Worm (Caenorhabditis elegans): ENCODE measurements around the gene str-3.

Gene str-3

ce11 chrIV:11082789-11083235 lies 17.4 kb downstream of the str-3 start:
- TF ChIP-seq ahr-1 (tag; optimal IDR thresholded peaks at IDR 0.05), result no peak
- TF ChIP-seq eyg-1 (tag; optimal IDR thresholded peaks at IDR 0.05), result peak; percentile 27
- peak; percentile 93 for TF ChIP-seq pros-1 (tag; optimal IDR thresholded peaks at IDR 0.05)
- TF ChIP-seq dmd-4 (tag; optimal IDR thresholded peaks at IDR 0.05; ENCODE audit: borderline replicate concordance), result no peak
- TF ChIP-seq sdc-2 (tag; optimal IDR thresholded peaks at IDR 0.05), result peak; percentile 43
- TF ChIP-seq syd-9 (tag; optimal IDR thresholded peaks at IDR 0.05), result peak; percentile 67
- no peak for TF ChIP-seq pha-2 (tag; optimal IDR thresholded peaks at IDR 0.05)
- TF ChIP-seq ceh-18 (tag; optimal IDR thresholded peaks at IDR 0.05), result peak; percentile 94
- no peak for TF ChIP-seq npax-4 (tag; optimal IDR thresholded peaks at IDR 0.05)
- peak; percentile 40 for TF ChIP-seq C08G9.2 (tag; optimal IDR thresholded peaks at IDR 0.05)
- peak; percentile 97 for TF ChIP-seq hlh-30 (tag; optimal IDR thresholded peaks at IDR 0.05; ENCODE audit: insufficient read depth)
- peak; percentile 94 for TF ChIP-seq tbx-2 (tag; optimal IDR thresholded peaks at IDR 0.05)
- no peak for TF ChIP-seq fkh-10 (GFP tag; optimal IDR thresholded peaks at IDR 0.05)
- TF ChIP-seq F13H6.1 (tag; optimal IDR thresholded peaks at IDR 0.05), result peak; percentile 42
- TF ChIP-seq rnt-1 (tag; optimal IDR thresholded peaks at IDR 0.05), result peak; percentile 84
- no peak for TF ChIP-seq nhr-232 (tag; optimal IDR thresholded peaks at IDR 0.05)
- TF ChIP-seq unc-55 (GFP tag; optimal IDR thresholded peaks at IDR 0.05), result peak; percentile 85
- TF ChIP-seq ets-4 (tag; optimal IDR thresholded peaks at IDR 0.05), result peak; percentile 75
- TF ChIP-seq hlh-13 (GFP tag; optimal IDR thresholded peaks at IDR 0.05), result no peak
- TF ChIP-seq ref-2 (tag; optimal IDR thresholded peaks at IDR 0.05), result peak; percentile 75
- TF ChIP-seq K09A11.1 (tag; optimal IDR thresholded peaks at IDR 0.05; ENCODE audit: insufficient read depth), result no peak
- TF ChIP-seq ceh-14 (tag; optimal IDR thresholded peaks at IDR 0.05), result peak; percentile 82
- TF ChIP-seq fkh-6 (tag; optimal IDR thresholded peaks at IDR 0.05), result peak; percentile 24
- TF ChIP-seq ceh-48 (tag; optimal IDR thresholded peaks at IDR 0.05), result peak; percentile 91
- TF ChIP-seq madf-2 (tag; optimal IDR thresholded peaks at IDR 0.05), result peak; percentile 60
- TF ChIP-seq unc-42 (tag; optimal IDR thresholded peaks at IDR 0.05), result peak; percentile 96
- TF ChIP-seq lim-6 (tag; optimal IDR thresholded peaks at IDR 0.05), result peak; percentile 56
- TF ChIP-seq ceh-2 (tag; optimal IDR thresholded peaks at IDR 0.05), result peak; percentile 81
- peak; percentile 27 for TF ChIP-seq hlh-6 (tag; optimal IDR thresholded peaks at IDR 0.05)
- TF ChIP-seq Y22D7AL.16 (tag; optimal IDR thresholded peaks at IDR 0.05), result no peak
- peak; percentile 97 for TF ChIP-seq nfya-1 (tag; optimal IDR thresholded peaks at IDR 0.05)
- TF ChIP-seq pqm-1 (tag; optimal IDR thresholded peaks at IDR 0.05), result peak; percentile 73
- TF ChIP-seq ztf-16 (tag; optimal IDR thresholded peaks at IDR 0.05), result peak; percentile 54
- TF ChIP-seq gmeb-2 (tag; optimal IDR thresholded peaks at IDR 0.05), result no peak
- peak; percentile 66 for TF ChIP-seq hlh-8 (tag; optimal IDR thresholded peaks at IDR 0.05)
- no peak for TF ChIP-seq pat-9 (tag; optimal IDR thresholded peaks at IDR 0.05)
- peak; percentile 95 for TF ChIP-seq ceh-34 (tag; optimal IDR thresholded peaks at IDR 0.05)
- peak; percentile 83 for TF ChIP-seq dve-1 (tag; optimal IDR thresholded peaks at IDR 0.05)
- TF ChIP-seq ceh-30 (tag; optimal IDR thresholded peaks at IDR 0.05), result peak; percentile 79
- peak; percentile 18 for TF ChIP-seq mec-3 (tag; optimal IDR thresholded peaks at IDR 0.05; ENCODE audit: borderline replicate concordance)
- TF ChIP-seq sox-4 (tag; optimal IDR thresholded peaks at IDR 0.05), result no peak
- peak; percentile 45 for TF ChIP-seq fax-1 (tag; optimal IDR thresholded peaks at IDR 0.05)
- no peak for TF ChIP-seq unc-3 (GFP tag; conservative IDR thresholded peaks at IDR 0.05)
- TF ChIP-seq unc-3 (tag; optimal IDR thresholded peaks at IDR 0.05), result peak; percentile 40
- no peak for TF ChIP-seq hlh-15 (tag; optimal IDR thresholded peaks at IDR 0.05)
- no peak for TF ChIP-seq T23F11.4 (GFP tag; optimal IDR thresholded peaks at IDR 0.05)
- TF ChIP-seq ceh-22 (tag; optimal IDR thresholded peaks at IDR 0.05), result peak; percentile 48
- peak; percentile 64 for TF ChIP-seq ceh-19 (GFP tag; optimal IDR thresholded peaks at IDR 0.05)
- peak; percentile 94 for TF ChIP-seq ceh-31 (tag; optimal IDR thresholded peaks at IDR 0.05)
